Worm (Caenorhabditis elegans) whole organism, L4/young adult: ENCODE data around the gene F22E5.8.
"Not testable (repeated sequence)": the region's sequence is repeated elsewhere in the genome, so short reads cannot be mapped to it uniquely, and the experiment has no call there.

Experiments
- W03F9.2 ChIP-seq: fragments of 150-350 bp; optimal IDR thresholded peaks from 2 replicates; lab custom pipeline; 2014; ENCODE audit warnings: missing biosample characterization, missing genetic modification characterization
- dao-5 ChIP-seq: sonication (generic microtip); optimal IDR thresholded peaks from 2 replicates; lab custom pipeline; 2016; ENCODE audit warnings: missing genotype, missing genetic modification characterization, moderate library complexity, missing compliant biosample characterization
- him-1 ChIP-seq: sonication (generic microtip); optimal IDR thresholded peaks from 2 replicates; lab custom pipeline; 2016; ENCODE audit warnings: missing genotype, missing genetic modification reagents, missing genetic modification characterization, missing compliant biosample characterization

Gene F22E5.8

DNA sequence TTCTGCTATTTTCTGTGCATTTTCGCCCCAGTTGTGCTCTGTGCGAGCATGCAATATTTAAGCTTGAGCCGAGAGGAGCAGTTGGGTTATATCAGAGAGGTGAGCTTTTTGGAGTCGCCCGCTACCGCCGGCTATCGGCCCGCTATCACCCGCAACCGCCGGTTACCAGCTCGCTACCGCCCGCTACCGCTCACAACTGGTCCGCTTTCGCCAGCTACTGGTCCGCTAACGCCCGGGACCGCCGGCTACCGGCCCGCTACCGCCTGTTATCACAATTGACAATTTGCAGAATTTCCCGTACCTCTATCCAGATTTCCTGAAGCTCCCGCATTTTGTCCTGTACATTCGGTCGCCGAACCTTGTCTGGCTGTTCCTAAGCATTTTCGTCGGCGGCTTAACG is 11.4 kb upstream of the F22E5.8 start:
- TF ChIP-seq dao-5 (tag; lab: Kevin White, UChicago) (no peak), W03F9.2 (no peak), him-1 (no peak)

DNA sequence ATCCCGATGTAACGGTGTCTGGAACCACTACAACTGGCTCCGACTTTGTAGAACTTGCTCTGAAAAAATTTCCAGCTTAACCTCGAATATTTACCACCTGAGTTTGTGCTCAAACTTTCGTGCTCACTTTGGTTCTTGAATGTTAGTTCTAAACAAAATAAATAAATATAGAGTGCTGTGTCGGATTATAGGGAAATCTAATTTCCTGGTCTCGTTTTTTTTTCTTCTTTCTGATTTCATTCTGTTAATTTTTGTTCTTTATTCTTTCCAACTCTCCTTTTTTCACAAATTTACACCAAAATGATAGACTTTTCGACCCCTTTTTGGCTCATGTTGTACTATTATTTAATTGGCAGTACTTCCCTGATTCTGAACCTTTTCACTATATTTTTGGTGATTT is 10.6 kb upstream of the F22E5.8 start, which contains the start of gene sri-37:
Gene sri-37 (plus strand): TSS at position 301 of the 400 bp plus-strand sequence.
- TF ChIP-seq W03F9.2 (no peak), dao-5 (tag; lab: Kevin White, UChicago) (no peak), him-1 (no peak)

DNA sequence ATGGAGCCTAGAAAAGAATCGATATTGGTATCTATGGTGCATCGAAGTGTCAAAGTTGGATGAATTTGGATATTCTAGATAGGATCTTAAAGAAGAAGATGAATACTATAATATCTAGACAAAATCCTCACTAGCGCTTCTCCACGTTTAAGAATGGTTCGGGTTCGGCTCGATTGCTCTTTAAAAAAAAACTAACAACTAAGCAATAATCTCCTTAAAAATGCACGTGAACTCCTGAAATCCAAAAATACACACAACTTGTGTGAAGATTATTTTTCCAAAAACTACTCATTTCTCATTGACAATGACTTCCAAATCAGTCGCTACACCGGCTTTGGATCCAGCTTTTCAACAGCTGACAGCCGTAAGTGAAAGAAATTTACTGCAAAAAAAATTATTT is 8.7 kb upstream of the F22E5.8 start, which contains the start of gene D2062.1:
Gene D2062.1 (plus strand): TSS at position 301 of the 400 bp plus-strand sequence.
- no peak for TF ChIP-seq him-1
- no peak for TF ChIP-seq W03F9.2
- TF ChIP-seq dao-5 (tag; lab: Kevin White, UChicago): no peak

DNA sequence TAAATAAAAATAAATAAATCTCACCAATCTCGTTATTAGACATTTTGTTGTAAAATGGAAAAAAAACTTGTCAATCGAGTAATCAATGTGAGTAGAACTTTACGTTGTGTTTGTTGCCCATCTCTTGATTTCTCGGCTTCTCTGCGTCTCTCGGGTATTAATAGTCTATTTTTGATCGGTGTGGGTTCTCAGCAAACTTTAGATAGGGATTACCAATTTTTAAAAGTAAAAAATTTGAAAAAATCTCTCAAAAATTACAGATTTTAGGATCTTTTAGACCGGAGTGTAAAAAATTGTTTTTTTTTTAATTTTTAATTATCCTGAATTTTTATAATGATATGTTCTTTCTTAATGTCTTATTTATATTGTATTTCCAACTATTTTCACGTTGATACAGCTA is 2.5 kb upstream of the F22E5.8 start, which contains the start of gene F22E5.21:
Gene F22E5.21 (minus strand): TSS at position 101 of the 400 bp plus-strand sequence.
- TF ChIP-seq dao-5 (tag; lab: Kevin White, UChicago) (no peak), him-1 (no peak), W03F9.2 (no peak)

DNA sequence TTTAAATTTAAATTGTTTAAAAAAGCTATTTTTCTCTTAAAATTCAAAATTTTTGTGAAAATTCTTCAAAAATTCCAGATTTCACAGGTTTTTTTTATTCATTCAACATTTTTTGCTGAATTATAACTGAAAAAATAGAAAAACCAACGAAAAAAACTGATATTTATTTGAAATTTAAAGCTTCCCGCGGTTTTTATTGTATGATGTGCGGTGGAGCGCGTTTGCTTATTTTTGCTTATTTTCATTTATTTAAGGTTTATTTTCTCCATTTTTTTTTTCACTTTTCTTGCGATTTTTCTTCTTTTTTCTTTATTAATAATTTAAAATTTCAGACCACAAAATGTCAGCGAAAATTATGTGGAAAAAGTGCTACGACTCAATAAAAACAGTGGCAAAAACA is 1.8 kb upstream of the F22E5.8 start, which contains the start of gene F22E5.9:
Gene F22E5.9 (plus strand): TSS at position 327 of the 400 bp plus-strand sequence.
- no peak for TF ChIP-seq him-1
- no peak for TF ChIP-seq W03F9.2
- no peak for TF ChIP-seq dao-5 (tag; lab: Kevin White, UChicago)

DNA sequence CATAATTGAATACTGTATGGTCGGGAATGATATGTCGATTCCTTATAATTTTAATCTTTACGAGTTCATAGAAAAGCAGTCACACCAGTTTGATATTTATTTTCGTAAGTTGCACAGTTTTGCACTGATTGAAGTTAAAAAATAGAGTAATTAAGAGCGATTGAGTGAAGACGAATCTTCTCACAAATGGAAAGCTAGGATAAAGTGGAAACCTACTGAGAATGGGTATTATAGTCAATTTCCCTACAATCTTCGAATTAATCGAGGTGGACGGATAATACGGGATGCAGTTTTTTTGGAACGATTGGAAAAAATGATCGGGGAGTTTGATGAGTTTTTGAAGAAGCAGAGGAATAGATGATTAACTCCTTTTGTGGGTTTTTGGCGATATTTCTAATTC is 1.1 kb downstream of the F22E5.8 start, which contains the start of gene F22E5.23:
Gene F22E5.23 (plus strand): TSS at position 301 of the 400 bp plus-strand sequence.
- TF ChIP-seq W03F9.2 (no peak), dao-5 (tag; lab: Kevin White, UChicago) (no peak), him-1 (no peak)

DNA sequence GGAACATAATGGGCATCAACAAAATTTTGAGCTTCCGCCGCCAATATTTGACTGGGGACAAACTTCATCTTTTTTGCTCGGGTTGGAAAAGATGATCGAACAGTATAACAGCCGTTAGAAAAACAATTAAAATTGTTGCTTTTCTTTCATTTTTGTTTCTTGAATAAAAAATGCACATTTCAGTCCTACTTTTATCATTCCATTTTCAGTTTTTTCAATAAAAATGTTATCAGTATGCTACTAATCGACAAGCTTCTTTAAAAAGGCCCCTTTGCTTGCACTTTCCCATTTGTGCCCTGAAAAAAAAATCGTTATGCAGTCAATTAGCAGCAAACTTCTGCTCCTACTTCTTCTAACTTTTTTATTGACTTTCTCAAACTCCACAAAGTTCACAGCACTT is 1.9 kb downstream of the F22E5.8 start, which contains the start of gene F22E5.7:
Gene F22E5.7 (plus strand): TSS at position 301 of the 400 bp plus-strand sequence.
- TF ChIP-seq him-1: no peak
- TF ChIP-seq dao-5 (tag; lab: Kevin White, UChicago): no peak
- no peak for TF ChIP-seq W03F9.2

DNA sequence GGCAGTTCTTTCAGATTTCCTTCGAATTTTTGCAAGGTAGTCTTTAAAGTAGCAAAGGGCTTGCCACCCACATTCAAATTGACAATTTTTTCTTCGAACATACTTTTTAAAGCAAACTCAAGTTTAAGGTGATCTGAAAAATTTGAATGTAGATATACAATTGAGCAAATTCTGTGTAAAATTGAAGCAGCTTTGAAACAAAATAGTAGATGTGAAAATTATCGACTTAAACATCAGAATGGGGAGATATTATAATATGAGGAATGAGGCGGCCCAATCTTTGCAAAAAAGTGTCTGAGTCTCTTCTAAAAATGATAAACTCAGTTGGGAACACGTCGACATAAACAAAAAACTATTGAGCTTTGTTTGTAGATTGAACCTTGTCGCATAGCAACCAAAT is 4.7 kb downstream of the F22E5.8 start, which contains the start of gene F22E5.11:
Gene F22E5.11 (minus strand): TSS at position 101 of the 400 bp plus-strand sequence.
- no peak for TF ChIP-seq him-1
- no peak for TF ChIP-seq dao-5 (tag; lab: Kevin White, UChicago)
- TF ChIP-seq W03F9.2: no peak

DNA sequence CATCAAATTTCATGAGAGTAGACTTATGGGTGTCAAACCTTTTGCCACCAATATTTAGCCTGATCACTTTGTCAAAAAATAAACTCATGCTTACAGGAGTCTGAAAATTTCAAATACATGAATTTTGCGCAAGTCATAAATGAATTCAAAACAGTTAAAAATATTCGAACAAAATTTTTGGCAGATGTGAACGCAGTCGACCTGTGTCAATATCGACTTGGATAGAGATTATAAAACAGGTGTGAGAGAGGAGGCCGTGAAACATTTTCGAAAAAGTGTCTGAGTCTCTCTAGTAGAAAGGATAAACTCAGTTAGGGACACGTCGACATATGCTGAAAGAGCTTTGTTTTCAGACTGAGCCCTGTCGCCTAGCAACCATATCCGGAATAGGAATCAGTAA is 6.9 kb downstream of the F22E5.8 start, which contains the start of gene F22E5.12:
Gene F22E5.12 (minus strand): TSS at position 101 of the 400 bp plus-strand sequence.
- TF ChIP-seq W03F9.2; him-1; dao-5 (tag; lab: Kevin White, UChicago): not testable (repeated sequence)

DNA sequence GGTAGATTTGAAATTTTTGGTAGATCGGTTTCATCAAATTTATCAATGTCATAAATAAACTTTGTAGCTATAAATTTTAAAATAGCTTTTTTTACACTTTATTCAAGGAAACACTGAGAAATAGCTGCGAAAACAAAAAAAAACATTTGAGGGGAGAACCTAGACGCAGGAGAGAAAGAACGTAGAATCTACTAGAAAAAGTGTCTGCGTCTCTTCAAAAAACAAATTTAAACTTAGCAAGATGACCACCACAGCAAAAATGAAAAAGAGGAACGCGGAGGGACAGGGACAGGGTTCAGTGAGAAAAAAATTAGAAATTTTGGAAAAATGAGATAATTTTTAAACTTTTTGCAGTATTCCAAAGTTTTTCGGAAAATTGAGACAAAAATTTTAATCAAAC is 9.2 kb downstream of the F22E5.8 start:
- TF ChIP-seq him-1: no peak
- no peak for TF ChIP-seq W03F9.2
- TF ChIP-seq dao-5 (tag; lab: Kevin White, UChicago): no peak

DNA sequence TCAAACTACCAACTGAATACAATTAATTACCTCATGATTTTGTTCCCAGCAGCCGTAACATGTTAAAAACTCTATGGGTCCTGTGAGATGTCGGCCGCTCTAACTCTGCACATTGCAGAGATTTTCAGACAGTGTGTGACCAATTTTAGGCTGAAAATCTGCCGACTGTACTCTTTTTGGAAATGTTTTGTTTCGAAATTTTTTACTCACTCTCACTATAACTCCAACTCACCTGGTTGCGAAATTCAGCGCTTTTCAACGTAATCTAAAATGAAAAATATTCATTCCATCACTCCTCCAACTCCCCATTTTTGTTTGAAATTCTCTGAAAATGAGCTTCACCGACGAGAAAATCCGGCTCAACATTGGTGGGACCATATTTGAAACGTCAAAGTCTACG is 9.7 kb downstream of the F22E5.8 start, which contains the start of the genes F22E5.13 and F22E5.6:
Gene F22E5.13 (minus strand): TSS at position 101 of the 400 bp plus-strand sequence.
Gene F22E5.6 (plus strand): TSS at position 297 of the 400 bp plus-strand sequence.
- TF ChIP-seq dao-5 (tag; lab: Kevin White, UChicago) (no peak), W03F9.2 (no peak), him-1 (no peak)

DNA sequence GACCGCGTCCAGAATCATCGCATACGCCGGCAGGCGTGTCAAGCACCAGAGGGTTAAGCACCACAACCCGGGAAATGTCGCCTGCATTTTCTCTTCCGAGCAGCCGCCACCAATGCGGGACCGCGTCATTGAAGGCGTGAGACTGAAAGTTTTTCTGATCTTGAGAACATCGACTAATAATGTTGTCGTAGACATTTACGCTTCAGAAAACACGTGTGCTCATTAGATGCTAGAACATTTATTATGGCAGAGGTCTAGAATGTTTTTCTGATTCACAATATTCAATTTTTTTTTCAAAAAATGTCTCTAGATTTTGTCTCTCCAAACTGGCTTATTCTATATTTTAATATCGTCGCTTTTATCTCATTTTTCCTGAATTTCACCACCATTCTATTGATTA is 16.8 kb downstream of the F22E5.8 start, which contains the start of gene sri-47:
Gene sri-47 (plus strand): TSS at position 301 of the 400 bp plus-strand sequence.
- TF ChIP-seq dao-5 (tag; lab: Kevin White, UChicago) (no peak), W03F9.2 (no peak), him-1 (no peak)

DNA sequence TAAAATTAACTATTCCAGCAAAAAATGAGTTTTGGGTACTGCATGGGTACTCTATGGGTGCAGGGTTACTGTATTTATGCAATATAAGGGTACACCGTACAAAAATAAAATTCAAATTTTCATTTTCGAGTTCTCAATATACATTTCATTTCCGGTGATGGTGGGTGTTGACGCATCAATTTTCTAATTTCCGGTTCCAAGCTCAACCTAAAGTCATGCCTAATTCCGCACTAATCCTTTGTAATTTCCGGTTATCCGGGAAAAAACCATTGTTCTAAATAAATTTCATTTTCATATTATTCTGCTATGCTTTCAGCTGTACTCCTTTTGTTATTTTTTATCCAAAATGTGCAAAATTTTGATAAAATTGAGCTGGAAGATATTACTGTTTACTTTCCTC is 19.5 kb downstream of the F22E5.8 start, which contains the start of gene gcy-21:
Gene gcy-21 (plus strand): TSS at position 301 of the 400 bp plus-strand sequence.
- no peak for TF ChIP-seq dao-5 (tag; lab: Kevin White, UChicago)
- no peak for TF ChIP-seq W03F9.2
- TF ChIP-seq him-1: no peak

DNA sequence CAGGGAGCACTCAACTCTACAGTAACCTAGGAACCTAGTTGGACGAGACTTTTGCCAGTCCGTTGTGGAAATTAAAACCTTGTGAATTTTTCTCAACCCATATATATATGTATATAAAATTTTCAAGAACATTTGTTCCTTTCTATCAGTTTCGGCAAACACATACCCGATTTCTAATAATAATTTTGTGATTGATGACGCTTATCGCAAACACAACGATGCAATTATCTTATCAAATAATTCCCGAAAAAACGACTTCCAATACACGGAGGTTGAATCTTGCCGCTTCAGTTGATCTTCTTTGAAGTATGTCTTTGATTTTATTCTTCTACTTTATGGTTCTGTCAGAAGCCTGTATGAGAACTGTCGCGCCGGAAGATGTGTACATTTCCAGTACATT is 25.2 kb downstream of the F22E5.8 start, which contains the start of gene F22E5.2:
Gene F22E5.2 (plus strand): TSS at position 301 of the 400 bp plus-strand sequence.
- not testable (repeated sequence) for TF ChIP-seq dao-5 (tag; lab: Kevin White, UChicago); him-1; W03F9.2

DNA sequence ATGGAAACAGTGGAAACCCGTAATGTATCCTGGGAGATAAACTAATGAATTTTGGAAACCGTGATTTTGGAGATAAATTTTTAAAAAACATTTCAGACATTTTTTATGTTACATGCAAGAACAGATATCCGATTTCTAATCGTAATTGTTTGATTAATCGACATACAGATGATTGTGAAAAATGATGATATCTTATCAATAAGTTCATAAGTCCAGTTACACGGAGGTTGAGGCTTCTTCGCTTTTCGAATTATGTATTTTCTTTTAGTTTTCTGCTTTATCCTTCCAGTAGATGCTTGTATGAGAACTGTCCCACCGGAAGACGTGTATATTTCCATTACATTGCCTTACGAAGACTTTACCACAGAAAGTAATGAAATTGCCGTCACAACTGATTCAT is 25.8 kb downstream of the F22E5.8 start, which contains the start of gene F22E5.22:
Gene F22E5.22 (plus strand): TSS at position 301 of the 400 bp plus-strand sequence.
- TF ChIP-seq him-1 (no peak), W03F9.2 (no peak), dao-5 (tag; lab: Kevin White, UChicago) (no peak)
